Worm (Caenorhabditis elegans) whole organism, young adult: ENCODE measurements around the gene clec-156.

Source experiments
- F23B12.7 ChIP-seq: sonication (generic microtip); optimal IDR thresholded peaks from 2 replicates; lab custom pipeline; 2017; ENCODE audit warnings: missing genetic modification characterization, mild to moderate bottlenecking, missing compliant biosample characterization, antibody characterized with exemption, moderate library complexity; ENCODE audit not compliant: insufficient read depth
- F33H1.4 ChIP-seq: fragments of 200-800 bp; sonication (Bioruptor generic); IDR thresholded peaks from 2 replicates; pipeline ENCODE4 v1.3.6; 2022; ENCODE audit warnings: missing genetic modification reagents, missing genetic modification characterization, missing compliant biosample characterization
- F49E8.2 ChIP-seq: sonication (generic microtip); optimal IDR thresholded peaks from 3 replicates; lab custom pipeline; 2017; ENCODE audit warnings: missing genetic modification characterization, mild to moderate bottlenecking, missing compliant biosample characterization, antibody characterized with exemption, moderate library complexity; ENCODE audit not compliant: insufficient read depth
- F57C9.4 ChIP-seq: sonication (generic microtip); optimal IDR thresholded peaks from 2 replicates; lab custom pipeline; 2017; ENCODE audit warnings: mild to moderate bottlenecking, missing genetic modification characterization, missing compliant biosample characterization
- Y56A3A.18 ChIP-seq: fragments of 200-800 bp; sonication (Bioruptor generic); IDR thresholded peaks from 2 replicates; pipeline ENCODE4 v1.3.6; 2022; ENCODE audit warnings: missing genetic modification reagents, missing genetic modification characterization, missing compliant biosample characterization
- Y79H2A.3 ChIP-seq: fragments of 200-800 bp; sonication (Bioruptor generic); conservative IDR thresholded peaks from 2 replicates; pipeline ENCODE4 v1.3.6; 2022; ENCODE audit warnings: missing genetic modification reagents, missing genetic modification characterization, missing compliant biosample characterization
- ZK185.1 ChIP-seq: sonication (generic microtip); optimal IDR thresholded peaks from 2 replicates; lab custom pipeline; 2016; ENCODE audit warnings: mild to moderate bottlenecking, missing genetic modification characterization, missing compliant biosample characterization; ENCODE audit not compliant: poor library complexity, severe bottlenecking
- aptf-2 ChIP-seq: fragments of 200-800 bp; sonication (Bioruptor generic); conservative IDR thresholded peaks from 2 replicates; pipeline ENCODE4 v1.3.6; 2022; ENCODE audit warnings: missing genetic modification reagents, missing genetic modification characterization, missing compliant biosample characterization
- attf-6 ChIP-seq: fragments of 200-800 bp; sonication (Bioruptor generic); IDR thresholded peaks from 2 replicates; pipeline ENCODE4 v1.3.6; 2022; ENCODE audit warnings: missing genetic modification reagents, missing genetic modification characterization, missing compliant biosample characterization
- cebp-1 ChIP-seq, 2 experiments: fragments of 200-800 bp in 1 of 2; sonication (Bioruptor generic) in 1 of 2; sonication (generic microtip) in 1 of 2; IDR thresholded peaks in 1 of 2; optimal IDR thresholded peaks in 1 of 2; 2 replicates each; pipeline versions ENCODE4 v1.3.6 to Lab custom; 2017 to 2022; ENCODE audit warnings: missing compliant biosample characterization in 2 of 2, missing genetic modification characterization in 2 of 2, mild to moderate bottlenecking in 1 of 2, missing genetic modification reagents in 1 of 2, moderate library complexity in 1 of 2
- ceh-40 ChIP-seq: fragments of 200-800 bp; sonication (Bioruptor generic); IDR thresholded peaks from 2 replicates; pipeline ENCODE4 v1.3.6; 2022; ENCODE audit warnings: missing genetic modification characterization, missing compliant biosample characterization
- gei-17 ChIP-seq: fragments of 200-800 bp; sonication (Bioruptor generic); optimal IDR thresholded peaks from 2 replicates; lab custom pipeline; 2018; ENCODE audit warnings: mild to moderate bottlenecking, missing genetic modification characterization, missing compliant biosample characterization
- hmg-20 ChIP-seq: fragments of 200-800 bp; sonication (Bioruptor generic); IDR thresholded peaks from 2 replicates; pipeline ENCODE4 v1.3.6; 2022; ENCODE audit warnings: missing genetic modification reagents, missing genetic modification characterization, missing compliant biosample characterization
- hrde-1 ChIP-seq: sonication (generic microtip); optimal IDR thresholded peaks from 2 replicates; lab custom pipeline; 2016; ENCODE audit warnings: missing genetic modification characterization, mild to moderate bottlenecking, missing compliant biosample characterization, moderate library complexity, missing genotype, missing genetic modification reagents, borderline replicate concordance
- hsf-1 ChIP-seq: fragments of 200-800 bp; sonication (Bioruptor generic); IDR thresholded peaks from 2 replicates; pipeline ENCODE4 v1.3.6; 2022; ENCODE audit warnings: missing genetic modification reagents, missing genetic modification characterization, missing compliant biosample characterization
- lin-35 ChIP-seq, 3 experiments: fragments of 150-350 bp in 2 of 3; sonication (generic microtip) in 1 of 3; optimal IDR thresholded peaks; 2 replicates each; lab custom pipeline; 2014 to 2018; ENCODE audit warnings: missing biosample characterization in 3 of 3, missing genetic modification characterization in 3 of 3, missing genetic modification reagents in 3 of 3
- lsl-1 ChIP-seq: fragments of 200-800 bp; sonication (Bioruptor generic); optimal IDR thresholded peaks from 2 replicates; lab custom pipeline; 2018; ENCODE audit warnings: mild to moderate bottlenecking, missing genetic modification characterization, moderate library complexity, missing compliant biosample characterization
- madf-10 ChIP-seq: sonication (generic microtip); optimal IDR thresholded peaks from 2 replicates; lab custom pipeline; 2016; ENCODE audit warnings: mild to moderate bottlenecking, missing genetic modification characterization, missing compliant biosample characterization
- madf-3 ChIP-seq: fragments of 200-800 bp; sonication (Bioruptor generic); IDR thresholded peaks from 2 replicates; pipeline ENCODE4 v1.3.6; 2022; ENCODE audit warnings: missing genetic modification reagents, missing genetic modification characterization, missing compliant biosample characterization
- madf-6 ChIP-seq: fragments of 200-800 bp; sonication (Bioruptor generic); IDR thresholded peaks from 2 replicates; pipeline ENCODE4 v1.3.6; 2022; ENCODE audit warnings: missing genetic modification reagents, missing genetic modification characterization, missing compliant biosample characterization
- nhr-27 ChIP-seq: fragments of 200-800 bp; sonication (Bioruptor generic); optimal IDR thresholded peaks from 2 replicates; lab custom pipeline; 2018; ENCODE audit warnings: mild to moderate bottlenecking, missing genetic modification characterization, moderate library complexity, missing compliant biosample characterization
- pbrm-1 ChIP-seq: fragments of 200-800 bp; sonication (Bioruptor generic); IDR thresholded peaks from 2 replicates; pipeline ENCODE4 v1.3.6; 2022; ENCODE audit warnings: missing genetic modification reagents, missing genetic modification characterization, missing compliant biosample characterization
- rec-8 ChIP-seq, 2 experiments: sonication (generic microtip); optimal IDR thresholded peaks; 2 replicates each; lab custom pipeline; 2016; ENCODE audit warnings: mild to moderate bottlenecking in 2 of 2, missing genetic modification characterization in 2 of 2, missing genetic modification reagents in 2 of 2, missing genotype in 2 of 2, missing biosample characterization in 1 of 2, missing compliant biosample characterization in 1 of 2, moderate library complexity in 1 of 2
- repo-1 ChIP-seq: sonication (generic microtip); optimal IDR thresholded peaks from 2 replicates; lab custom pipeline; 2017; ENCODE audit warnings: mild to moderate bottlenecking, missing genetic modification characterization, missing compliant biosample characterization
- sdz-38 ChIP-seq: sonication (generic microtip); optimal IDR thresholded peaks from 2 replicates; lab custom pipeline; 2016; ENCODE audit warnings: missing genotype, missing genetic modification characterization, missing compliant biosample characterization
- somi-1 ChIP-seq: fragments of 200-800 bp; sonication (Bioruptor generic); optimal IDR thresholded peaks from 2 replicates; lab custom pipeline; 2018; ENCODE audit warnings: mild to moderate bottlenecking, missing genetic modification characterization, missing compliant biosample characterization
- unc-130 ChIP-seq: sonication (generic microtip); optimal IDR thresholded peaks from 2 replicates; lab custom pipeline; 2016; ENCODE audit warnings: missing genetic modification reagents, missing genetic modification characterization, missing compliant biosample characterization
- xnd-1 ChIP-seq: sonication (generic microtip); optimal IDR thresholded peaks from 2 replicates; lab custom pipeline; 2016; ENCODE audit warnings: missing genotype, missing genetic modification reagents, missing genetic modification characterization, missing compliant biosample characterization
- ztf-22 ChIP-seq: fragments of 200-800 bp; sonication (Bioruptor generic); optimal IDR thresholded peaks from 2 replicates; lab custom pipeline; 2018; ENCODE audit warnings: mild to moderate bottlenecking, missing genetic modification characterization, moderate library complexity, missing compliant biosample characterization

The clec-156 gene

ce11 chrIII:4856992-4857391 lies 14.9 kb upstream of the clec-156 start:
- TF ChIP-seq hrde-1 (tag; lab: Kevin White, UChicago) (no peak), sdz-38 (tag; lab: Kevin White, UChicago) (no peak), attf-6 (GFP tag; lab: Robert Waterston, UW) (no peak), ztf-22 (GFP tag; lab: Kevin White, UChicago) (no peak), Y56A3A.18 (GFP tag; lab: Robert Waterston, UW) (no peak), hmg-20 (GFP tag; lab: Robert Waterston, UW) (no peak), repo-1 (tag; lab: Kevin White, UChicago) (no peak), gei-17 (GFP tag; lab: Kevin White, UChicago) (no peak), cebp-1 (GFP tag; IDR thresholded peaks at IDR 0.05; lab: Robert Waterston, UW) (no peak), cebp-1 (tag; optimal IDR thresholded peaks at IDR 0.05; lab: Kevin White, UChicago) (no peak), F23B12.7 (tag; lab: Kevin White, UChicago) (no peak), madf-10 (no peak), somi-1 (GFP tag; lab: Kevin White, UChicago) (no peak)

- TF ChIP-seq aptf-2 (GFP tag; lab: Robert Waterston, UW) (no peak), F33H1.4 (peak; percentile 75), madf-6 (peak; percentile 73; the same call in 1 of the 2 replicates), pbrm-1 (GFP tag; lab: Robert Waterston, UW) (no peak), nhr-27 (tag; lab: Kevin White, UChicago) (no peak), hsf-1 (GFP tag; lab: Robert Waterston, UW) (no peak), lsl-1 (GFP tag; lab: Kevin White, UChicago) (peak; percentile 88), lin-35 (GFP tag; optimal IDR thresholded peaks at IDR 0.05; lab: Kevin White, UChicago) (no peak), madf-10 (no peak), unc-130 (GFP tag; lab: Kevin White, UChicago) (peak; percentile 25), ceh-40 (GFP tag; lab: Robert Waterston, UW) (no peak), rec-8 (tag; optimal IDR thresholded peaks at IDR 0.05; lab: Kevin White, UChicago) (no peak), xnd-1 (tag; lab: Kevin White, UChicago) (peak; percentile 14), F49E8.2 (tag; lab: Kevin White, UChicago) (no peak), somi-1 (GFP tag; lab: Kevin White, UChicago) (no peak)
These were observed 14.0 kb upstream of the clec-156 start, which contains the start of gene C35D10.7 for ce11 chrIII:4856109-4856508. Gene C35D10.7, plus strand, starts transcription at chrIII:4856193.

- TF ChIP-seq pbrm-1 (GFP tag; lab: Robert Waterston, UW) (no peak), ZK185.1 (no peak), hrde-1 (tag; lab: Kevin White, UChicago) (no peak), F57C9.4 (no peak), somi-1 (GFP tag; lab: Kevin White, UChicago) (no peak), hmg-20 (GFP tag; lab: Robert Waterston, UW) (no peak), Y79H2A.3 (GFP tag; lab: Robert Waterston, UW) (no peak)
These were observed 12.8 kb upstream of the clec-156 start, which contains the start of gene C35D10.8 for ce11 chrIII:4854918-4855317. Gene C35D10.8, plus strand, starts transcription at chrIII:4855218.

- TF ChIP-seq F57C9.4 (no peak), madf-3 (GFP tag; lab: Robert Waterston, UW) (0 out of 2 replicates have a peak, but pooled peaks have one; percentile 32), lin-35 (GFP tag; optimal IDR thresholded peaks at IDR 0.05; lab: Kevin White, UChicago) (peak in 1 of 3 experiments; percentile 1)
- TF ChIP-seq, all 124 proteins: peak for 2
These were observed 10.0 kb upstream of the clec-156 start, which contains the start of gene ced-4 for ce11 chrIII:4852025-4852424. Gene ced-4, plus strand, starts transcription at chrIII:4852325.
